Worm (Caenorhabditis elegans): ENCODE results near the gene K01A11.1.
"Not testable (repeated sequence)": the region's sequence is repeated elsewhere in the genome, so short reads cannot be mapped to it uniquely, and the experiment has no call there.

Gene K01A11.1

ce11 chrIII:3437139-3437538 lies 5.9 kb upstream of the K01A11.1 start:
- TF ChIP-seq lin-1 (GFP tag; IDR thresholded peaks at IDR 0.05) (no peak), T26A8.4 (GFP tag; IDR thresholded peaks at IDR 0.05) (no peak), dmd-8 (GFP tag; IDR thresholded peaks at IDR 0.05) (no peak), sdz-12 (GFP tag; optimal IDR thresholded peaks at IDR 0.05) (no peak), nhr-41 (GFP tag; IDR thresholded peaks at IDR 0.05) (no peak), spr-3 (GFP tag; optimal IDR thresholded peaks at IDR 0.05) (no peak), lsy-2 (tag; optimal IDR thresholded peaks at IDR 0.05) (no peak), tra-1 (GFP tag; IDR thresholded peaks at IDR 0.05) (no peak), ceh-20 (GFP tag; IDR thresholded peaks at IDR 0.05) (0 out of 2 replicates have a peak, but pooled peaks have one; percentile 40), zip-2 (tag; optimal IDR thresholded peaks at IDR 0.05) (no peak), mxl-3 (GFP tag; optimal IDR thresholded peaks at IDR 0.05) (no peak), zag-1 (tag; optimal IDR thresholded peaks at IDR 0.05) (no peak), gei-8 (GFP tag; optimal IDR thresholded peaks at IDR 0.05) (no peak), hmg-1.1 (GFP tag; IDR thresholded peaks at IDR 0.05) (no peak), spr-1 (tag; optimal IDR thresholded peaks at IDR 0.05) (no peak), ama-1 (optimal IDR thresholded peaks at IDR 0.05) (no peak), rbr-2 (tag; optimal IDR thresholded peaks at IDR 0.05) (peak; percentile 2), unc-62 (GFP tag; optimal IDR thresholded peaks at IDR 0.05 in 1 of 2) (peak in 1 of 2 experiments; percentile 28), unc-62 (tag; optimal IDR thresholded peaks at IDR 0.05) (no peak), cey-2 (tag; optimal IDR thresholded peaks at IDR 0.05; ENCODE audit: borderline replicate concordance, insufficient read depth) (no peak), Y105C5A.15 (GFP tag; IDR thresholded peaks at IDR 0.05) (no peak), aha-1 (tag) (peak; percentile 93), nhr-111 (GFP tag; optimal IDR thresholded peaks at IDR 0.05) (no peak)

ce11 chrIII:3435152-3435551 lies 3.9 kb upstream of the K01A11.1 start:
- TF ChIP-seq lsy-2 (tag; optimal IDR thresholded peaks at IDR 0.05) (peak in 1 of 2 experiments; percentile 4), dmd-6 (GFP tag; IDR thresholded peaks at IDR 0.05) (peak; percentile 60), unc-62 (GFP tag; optimal IDR thresholded peaks at IDR 0.05 in 1 of 2) (peak in 1 of 2 experiments; percentile 99), unc-62 (tag; optimal IDR thresholded peaks at IDR 0.05) (no peak), hlh-11 (tag; optimal IDR thresholded peaks at IDR 0.05) (peak; percentile 41), ZK337.2 (GFP tag; IDR thresholded peaks at IDR 0.05) (no peak), ZK546.5 (tag; optimal IDR thresholded peaks at IDR 0.05) (no peak), ceh-44 (GFP tag; IDR thresholded peaks at IDR 0.05) (no peak), pqm-1 (tag; optimal IDR thresholded peaks at IDR 0.05) (peak; percentile 60), nhr-28 (tag; optimal IDR thresholded peaks at IDR 0.05) (peak; percentile 72), D1046.2 (GFP tag; IDR thresholded peaks at IDR 0.05) (no peak), nhr-237 (tag; optimal IDR thresholded peaks at IDR 0.05) (no peak), mdl-1 (tag; optimal IDR thresholded peaks at IDR 0.05) (peak in 1 of 2 experiments; percentile 51), mxl-2 (GFP tag; conservative IDR thresholded peaks at IDR 0.05) (no peak), F49E8.2 (tag; optimal IDR thresholded peaks at IDR 0.05; ENCODE audit: borderline replicate concordance) (no peak)

DNA sequence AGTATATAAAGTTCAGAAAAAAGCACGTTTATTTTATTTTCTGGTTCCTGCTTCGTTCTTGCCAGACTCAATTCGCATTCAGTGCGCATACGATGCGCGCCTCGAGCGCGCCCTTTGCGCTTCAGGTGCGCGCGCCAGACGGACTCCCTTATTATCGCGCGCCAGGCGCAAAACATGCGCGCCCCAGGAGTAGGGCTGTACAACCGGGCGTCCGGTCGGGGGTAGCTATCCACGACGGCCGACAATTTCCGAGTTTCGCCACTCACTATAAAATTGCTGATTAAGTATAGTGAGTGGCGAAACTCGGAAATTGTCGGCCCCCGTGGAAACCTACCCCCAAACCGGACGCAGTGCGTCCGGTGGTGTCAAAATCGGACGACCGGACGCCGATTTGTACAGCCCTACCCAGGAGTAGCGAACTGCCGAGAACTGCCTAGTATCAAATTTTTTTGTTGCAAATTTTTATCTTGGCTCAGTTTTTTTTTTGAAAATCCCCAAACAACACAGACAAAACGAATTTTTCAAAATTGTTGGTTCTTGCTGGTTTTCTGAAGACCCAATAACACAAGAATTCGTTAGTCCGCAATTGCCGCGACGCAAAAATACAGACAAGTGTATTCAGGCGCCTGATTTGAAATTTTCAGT lies 2.3 kb upstream of the K01A11.1 start:
- TF ChIP-seq unc-62 (GFP tag; optimal IDR thresholded peaks at IDR 0.05 in 1 of 2), result peak in 1 of 2 experiments; percentile 57
- not testable (repeated sequence) for TF ChIP-seq unc-62 (tag; optimal IDR thresholded peaks at IDR 0.05)
- TF ChIP-seq set-16 (GFP tag; IDR thresholded peaks at IDR 0.05), result peak; percentile 84

ce11 chrIII:3430667-3431066 lies 618 bp downstream of the K01A11.1 start:
- TF ChIP-seq madf-9 (GFP tag; conservative IDR thresholded peaks at IDR 0.05), result no peak
- TF ChIP-seq ceh-28 (tag; optimal IDR thresholded peaks at IDR 0.05), result peak; percentile 61

Data from whole organism, L4 larva.